Worm (Caenorhabditis elegans): Measurements from ENCODE around the gene decr-1.2.

ce11 chrII:8590684-8591083 lies 45.3 kb downstream of the decr-1.2 start, which contains the start of gene aptf-4:
- TF ChIP-seq egl-5 (tag; optimal IDR thresholded peaks at IDR 0.05) (no peak), tbx-2 (tag; optimal IDR thresholded peaks at IDR 0.05) (no peak), ceh-9 (tag; optimal IDR thresholded peaks at IDR 0.05) (no peak), nhr-76 (tag; optimal IDR thresholded peaks at IDR 0.05) (no peak), unc-62 (GFP tag; optimal IDR thresholded peaks at IDR 0.05) (no peak), ama-1 (optimal IDR thresholded peaks at IDR 0.05) (no peak)

Measured in whole organism, L3 larva.